Worm (Caenorhabditis elegans) whole organism, early embryonic: ENCODE results near the gene grd-14.

Experiments
- B0310.2 ChIP-seq: sonication (generic microtip); optimal IDR thresholded peaks from 2 replicates; lab custom pipeline; 2016; ENCODE audit warnings: mild to moderate bottlenecking, missing genetic modification characterization, missing compliant biosample characterization
- F13C5.2 ChIP-seq: sonication (generic microtip); optimal IDR thresholded peaks from 2 replicates; lab custom pipeline; 2017; ENCODE audit warnings: mild to moderate bottlenecking, missing genetic modification characterization, inconsistent platforms, missing compliant biosample characterization
- aly-1 ChIP-seq: sonication (generic microtip); optimal IDR thresholded peaks from 2 replicates; lab custom pipeline; 2016; ENCODE audit warnings: missing genetic modification characterization, missing compliant biosample characterization
- ama-1 ChIP-seq: fragments of 150-350 bp; optimal IDR thresholded peaks from 2 replicates; lab custom pipeline; 2014
- ceh-13 ChIP-seq: fragments of 200-800 bp; sonication (Bioruptor generic); optimal IDR thresholded peaks from 2 replicates; lab custom pipeline; 2018; ENCODE audit warnings: mild to moderate bottlenecking, missing genetic modification characterization, missing compliant biosample characterization
- ceh-36 ChIP-seq: sonication (generic microtip); optimal IDR thresholded peaks from 2 replicates; lab custom pipeline; 2016; ENCODE audit warnings: missing genetic modification characterization, inconsistent platforms, missing compliant biosample characterization
- ets-7 ChIP-seq: sonication (generic microtip); optimal IDR thresholded peaks from 2 replicates; lab custom pipeline; 2016; ENCODE audit warnings: missing genotype, missing genetic modification characterization, missing compliant biosample characterization
- flt-1 ChIP-seq: fragments of 200-800 bp; sonication (Bioruptor generic); IDR thresholded peaks from 2 replicates; pipeline ENCODE4 v1.3.6; 2022; ENCODE audit warnings: missing genetic modification characterization, missing compliant biosample characterization
- hmbx-1 ChIP-seq: sonication (generic microtip); optimal IDR thresholded peaks from 2 replicates; lab custom pipeline; 2016; ENCODE audit warnings: mild to moderate bottlenecking, missing genetic modification characterization, missing compliant biosample characterization
- hmg-4 ChIP-seq: fragments of 200-800 bp; sonication (Bioruptor generic); optimal IDR thresholded peaks from 2 replicates; lab custom pipeline; 2018; ENCODE audit warnings: mild to moderate bottlenecking, missing genetic modification characterization, missing compliant biosample characterization
- hnd-1 ChIP-seq: sonication (generic microtip); optimal IDR thresholded peaks from 2 replicates; lab custom pipeline; 2016; ENCODE audit warnings: missing genetic modification characterization, missing compliant biosample characterization
- pes-1 ChIP-seq: fragments of 200-800 bp; sonication (Bioruptor generic); IDR thresholded peaks from 2 replicates; pipeline ENCODE4 v1.3.6; 2022; ENCODE audit warnings: missing genetic modification reagents, missing genetic modification characterization, missing compliant biosample characterization
- scrt-1 ChIP-seq: fragments of 200-800 bp; sonication (Bioruptor generic); IDR thresholded peaks from 2 replicates; pipeline ENCODE4 v1.3.6; 2022; ENCODE audit warnings: missing genetic modification characterization, missing compliant biosample characterization
- sea-1 ChIP-seq: fragments of 200-800 bp; sonication (Bioruptor generic); conservative IDR thresholded peaks from 2 replicates; pipeline ENCODE4 v1.3.6; 2022; ENCODE audit warnings: missing genetic modification characterization, missing compliant biosample characterization
- tbx-11 ChIP-seq: fragments of 200-800 bp; sonication (Bioruptor generic); IDR thresholded peaks from 2 replicates; pipeline ENCODE4 v1.3.6; 2022; ENCODE audit warnings: missing genetic modification characterization, missing compliant biosample characterization
- tbx-37 ChIP-seq: fragments of 200-800 bp; sonication (Bioruptor generic); conservative IDR thresholded peaks from 2 replicates; pipeline ENCODE4 v1.3.6; 2022; ENCODE audit warnings: missing genetic modification reagents, missing genetic modification characterization, missing compliant biosample characterization
- tra-4 ChIP-seq: sonication (generic microtip); optimal IDR thresholded peaks from 2 replicates; lab custom pipeline; 2017; ENCODE audit warnings: missing genetic modification characterization, missing compliant biosample characterization

grd-14 gene

ce11 chrX:8470126-8470772, 29.6 kb upstream of the grd-14 start, which contains the start of gene mec-10:
Gene mec-10, minus strand, starts transcription at chrX:8470314.
- TF ChIP-seq pes-1 (GFP tag; lab: Robert Waterston, UW) (no peak), ets-7 (no peak), hmg-4 (GFP tag; lab: Kevin White, UChicago) (no peak), ceh-13 (no peak), hnd-1 (tag; lab: Kevin White, UChicago) (no peak), scrt-1 (no peak), F13C5.2 (tag; lab: Kevin White, UChicago) (no peak), tbx-11 (no peak), ceh-36 (tag; lab: Kevin White, UChicago) (no peak)

ce11 chrX:8473468-8473867, 26.4 kb upstream of the grd-14 start:
- TF ChIP-seq B0310.2 (tag; lab: Kevin White, UChicago) (no peak), ama-1 (lab: Kevin White, UChicago) (no peak), ets-7 (no peak), scrt-1 (no peak), ceh-36 (tag; lab: Kevin White, UChicago) (no peak), hnd-1 (tag; lab: Kevin White, UChicago) (no peak), hmg-4 (GFP tag; lab: Kevin White, UChicago) (no peak), tbx-11 (no peak), hmbx-1 (no peak), pes-1 (GFP tag; lab: Robert Waterston, UW) (no peak)

- no peak for TF ChIP-seq tbx-11
Measured at ce11 chrX:8475142-8475541, 24.7 kb upstream of the grd-14 start.

ce11 chrX:8475759-8476228, 24.0 kb upstream of the grd-14 start, which contains the start of gene nhr-14:
Gene nhr-14, minus strand, starts transcription at chrX:8476178.
- TF ChIP-seq ceh-36 (tag; lab: Kevin White, UChicago) (no peak), F13C5.2 (tag; lab: Kevin White, UChicago) (no peak), ets-7 (no peak), hmbx-1 (no peak), hnd-1 (tag; lab: Kevin White, UChicago) (no peak), flt-1 (GFP tag; lab: Robert Waterston, UW) (no peak), ceh-13 (no peak), aly-1 (tag; lab: Kevin White, UChicago) (no peak), tra-4 (tag; lab: Kevin White, UChicago) (no peak), hmg-4 (GFP tag; lab: Kevin White, UChicago) (no peak), tbx-37 (no peak), ama-1 (lab: Kevin White, UChicago) (no peak), B0310.2 (tag; lab: Kevin White, UChicago) (no peak), scrt-1 (no peak), sea-1 (GFP tag; lab: Robert Waterston, UW) (no peak), pes-1 (GFP tag; lab: Robert Waterston, UW) (no peak), tbx-11 (no peak)

ce11 chrX:8476308-8476707, 23.5 kb upstream of the grd-14 start:
- TF ChIP-seq tra-4 (tag; lab: Kevin White, UChicago) (no peak), tbx-11 (no peak), pes-1 (GFP tag; lab: Robert Waterston, UW) (no peak)

- no peak for TF ChIP-seq scrt-1
- TF ChIP-seq hmg-4 (GFP tag; lab: Kevin White, UChicago) = no peak
- TF ChIP-seq B0310.2 (tag; lab: Kevin White, UChicago) = no peak
- TF ChIP-seq pes-1 (GFP tag; lab: Robert Waterston, UW) = no peak
- no peak for TF ChIP-seq aly-1 (tag; lab: Kevin White, UChicago)
- no peak for TF ChIP-seq hnd-1 (tag; lab: Kevin White, UChicago)
- no peak for TF ChIP-seq F13C5.2 (tag; lab: Kevin White, UChicago)
- no peak for TF ChIP-seq tra-4 (tag; lab: Kevin White, UChicago)
Measured at ce11 chrX:8477048-8477806, 22.6 kb upstream of the grd-14 start.

ce11 chrX:8479050-8479449, 20.8 kb upstream of the grd-14 start:
- TF ChIP-seq scrt-1 = no peak
- no peak for TF ChIP-seq B0310.2 (tag; lab: Kevin White, UChicago)
- TF ChIP-seq hmg-4 (GFP tag; lab: Kevin White, UChicago) = no peak
- TF ChIP-seq tra-4 (tag; lab: Kevin White, UChicago) = no peak
- no peak for TF ChIP-seq ama-1 (lab: Kevin White, UChicago)
- TF ChIP-seq F13C5.2 (tag; lab: Kevin White, UChicago) = no peak
- no peak for TF ChIP-seq hnd-1 (tag; lab: Kevin White, UChicago)
- TF ChIP-seq flt-1 (GFP tag; lab: Robert Waterston, UW) = no peak
- TF ChIP-seq ets-7 = no peak
- TF ChIP-seq tbx-11 = no peak
- TF ChIP-seq aly-1 (tag; lab: Kevin White, UChicago) = no peak
- TF ChIP-seq ceh-13 = no peak
- TF ChIP-seq sea-1 (GFP tag; lab: Robert Waterston, UW) = no peak
- TF ChIP-seq tbx-37 = no peak
- no peak for TF ChIP-seq pes-1 (GFP tag; lab: Robert Waterston, UW)
- no peak for TF ChIP-seq hmbx-1

ce11 chrX:8481716-8482115, 18.1 kb upstream of the grd-14 start:
- TF ChIP-seq aly-1 (tag; lab: Kevin White, UChicago) (no peak), F13C5.2 (tag; lab: Kevin White, UChicago) (no peak), hmg-4 (GFP tag; lab: Kevin White, UChicago) (no peak), ceh-13 (no peak), sea-1 (GFP tag; lab: Robert Waterston, UW) (no peak), ceh-36 (tag; lab: Kevin White, UChicago) (no peak), tbx-37 (no peak), flt-1 (GFP tag; lab: Robert Waterston, UW) (no peak), ets-7 (no peak), B0310.2 (tag; lab: Kevin White, UChicago) (no peak), hnd-1 (tag; lab: Kevin White, UChicago) (no peak), scrt-1 (no peak), ama-1 (lab: Kevin White, UChicago) (no peak), tra-4 (tag; lab: Kevin White, UChicago) (no peak), tbx-11 (no peak), pes-1 (GFP tag; lab: Robert Waterston, UW) (no peak)
